Fruit fly (Drosophila melanogaster): Measurements from ENCODE around the gene CG13999.
A peak's percentile ranks its signal among the peaks of the same experiment; 100 is the strongest.

Gene CG13999

dm6 chr2L:5906893-5907850 lies 49.1 kb downstream of the CG13999 start, which contains the start of gene bchs (continued):
- TF ChIP-seq ac (GFP tag; optimal IDR thresholded peaks at IDR 0.05) (peak; percentile 96), zen2 (GFP tag; IDR thresholded peaks at IDR 0.05; ENCODE audit: partially characterized antibody) (no peak; the same call in 2 of the 3 replicates), vfl (GFP tag; optimal IDR thresholded peaks at IDR 0.05) (no peak), peb (GFP tag; IDR thresholded peaks at IDR 0.05) (0 out of 2 replicates have a peak, but pooled peaks have one; percentile 38), Hr78 (GFP tag; optimal IDR thresholded peaks at IDR 0.05) (peak in 1 of 2 experiments; percentile 81), CG17802 (tag; optimal IDR thresholded peaks at IDR 0.05) (peak; percentile 62), pnt (GFP tag; optimal IDR thresholded peaks at IDR 0.05) (peak; percentile 78), vvl (GFP tag; IDR thresholded peaks at IDR 0.05) (peak; percentile 92), C15 (GFP tag; IDR thresholded peaks at IDR 0.05) (peak; percentile 57; the same call in 1 of the 3 replicates), CG11695 (GFP tag; IDR thresholded peaks at IDR 0.05) (peak; percentile 85), ara (GFP tag; IDR thresholded peaks at IDR 0.05) (peak; percentile 79; the same call in 1 of the 2 replicates), jigr1 (GFP tag; IDR thresholded peaks at IDR 0.05) (no peak), Ravus (GFP tag; IDR thresholded peaks at IDR 0.05) (no peak; the same call in 1 of the 2 replicates), Ptx1 (GFP tag; IDR thresholded peaks at IDR 0.05) (0 out of 2 replicates have a peak, but pooled peaks have one; percentile 23), CG3726 (GFP tag; IDR thresholded peaks at IDR 0.05) (peak; percentile 36; the same call in 1 of the 3 replicates), dimm (GFP tag; IDR thresholded peaks at IDR 0.05) (peak; percentile 33; the same call in 1 of the 2 replicates), ase (GFP tag; IDR thresholded peaks at IDR 0.05) (no peak), Hmx (GFP tag; optimal IDR thresholded peaks at IDR 0.05) (no peak), CG2120 (GFP tag; optimal IDR thresholded peaks at IDR 0.05) (peak; percentile 67), Opbp (GFP tag; IDR thresholded peaks at IDR 0.05; ENCODE audit: partially characterized antibody) (peak; percentile 44; the same call in 2 of the 3 replicates), stc (GFP tag; IDR thresholded peaks at IDR 0.05) (peak; percentile 89), lbe (GFP tag; optimal IDR thresholded peaks at IDR 0.05) (no peak), repo (GFP tag; optimal IDR thresholded peaks at IDR 0.05) (peak; percentile 71), cad (GFP tag; optimal IDR thresholded peaks at IDR 0.05) (no peak), aop (GFP tag; IDR thresholded peaks at IDR 0.05) (no peak), dm (GFP tag; optimal IDR thresholded peaks at IDR 0.05) (peak; percentile 61), NK7.1 (GFP tag; optimal IDR thresholded peaks at IDR 0.05) (peak; percentile 92), CG17359 (tag; optimal IDR thresholded peaks at IDR 0.05) (peak; percentile 94), CG4854 (GFP tag; optimal IDR thresholded peaks at IDR 0.05) (no peak), insv (GFP tag; optimal IDR thresholded peaks at IDR 0.05) (peak in 1 of 2 experiments; percentile 68), CG12219 (GFP tag; optimal IDR thresholded peaks at IDR 0.05) (peak; percentile 88), CG15514 (GFP tag; optimal IDR thresholded peaks at IDR 0.05) (peak; percentile 89), CG32532 (GFP tag; IDR thresholded peaks at IDR 0.05) (peak; percentile 42; the same call in 1 of the 2 replicates), CG34224 (GFP tag; IDR thresholded peaks at IDR 0.05; ENCODE audit: partially characterized antibody) (peak; percentile 63), HLH4C (GFP tag; IDR thresholded peaks at IDR 0.05; ENCODE audit: partially characterized antibody) (no peak), toy (GFP tag; IDR thresholded peaks at IDR 0.05) (peak; percentile 38; the same call in 1 of the 2 replicates), CG1603 (tag; optimal IDR thresholded peaks at IDR 0.05) (peak; percentile 63), MESR4 (GFP tag; optimal IDR thresholded peaks at IDR 0.05) (peak; percentile 52), CG15479 (GFP tag; optimal IDR thresholded peaks at IDR 0.05) (peak; percentile 87), E2f2 (GFP tag; IDR thresholded peaks at IDR 0.05) (peak; percentile 97), Nf-YB (GFP tag; optimal IDR thresholded peaks at IDR 0.05) (peak; percentile 71), GATAe (GFP tag; conservative IDR thresholded peaks at IDR 0.05) (no peak), CG9876 (GFP tag; optimal IDR thresholded peaks at IDR 0.05) (peak; percentile 65), CG4730 (GFP tag; IDR thresholded peaks at IDR 0.05) (peak; percentile 66), ken (GFP tag; IDR thresholded peaks at IDR 0.05) (peak; percentile 75; the same call in 2 of the 3 replicates), CG32772 (GFP tag; IDR thresholded peaks at IDR 0.05) (no peak), jumu (GFP tag; optimal IDR thresholded peaks at IDR 0.05) (peak; percentile 51), CG2875 (GFP tag; optimal IDR thresholded peaks at IDR 0.05) (peak; percentile 99)
